Worm (Caenorhabditis elegans): ENCODE data around the gene ZK632.11.

Gene ZK632.11

ce11 chrIII:9818763-9819162 is 9.0 kb upstream of the ZK632.11 start, which contains the start of gene panl-3 (continued):
- TF ChIP-seq ceh-31 (tag; optimal IDR thresholded peaks at IDR 0.05) (peak; percentile 41), tbx-7 (tag; optimal IDR thresholded peaks at IDR 0.05) (no peak), unc-42 (tag; optimal IDR thresholded peaks at IDR 0.05) (no peak), pat-9 (tag; optimal IDR thresholded peaks at IDR 0.05) (no peak), ceh-19 (GFP tag; optimal IDR thresholded peaks at IDR 0.05) (no peak), nhr-232 (tag; optimal IDR thresholded peaks at IDR 0.05) (no peak), ets-4 (tag; optimal IDR thresholded peaks at IDR 0.05) (no peak), T23F11.4 (GFP tag; optimal IDR thresholded peaks at IDR 0.05) (no peak), ahr-1 (tag; optimal IDR thresholded peaks at IDR 0.05) (no peak), ceh-45 (GFP tag; IDR thresholded peaks at IDR 0.05) (no peak), odd-2 (tag; optimal IDR thresholded peaks at IDR 0.05) (no peak), elt-4 (tag; optimal IDR thresholded peaks at IDR 0.05) (no peak), unc-3 (GFP tag; conservative IDR thresholded peaks at IDR 0.05) (no peak), unc-3 (tag; optimal IDR thresholded peaks at IDR 0.05) (no peak), fkh-10 (GFP tag; optimal IDR thresholded peaks at IDR 0.05) (no peak), elt-2 (tag; optimal IDR thresholded peaks at IDR 0.05) (no peak), C38D4.7 (GFP tag; optimal IDR thresholded peaks at IDR 0.05) (no peak), ceh-14 (tag; optimal IDR thresholded peaks at IDR 0.05) (no peak), rnt-1 (tag; optimal IDR thresholded peaks at IDR 0.05) (peak; percentile 14), ztf-16 (tag; optimal IDR thresholded peaks at IDR 0.05) (no peak), hlh-13 (GFP tag; optimal IDR thresholded peaks at IDR 0.05) (no peak), hlh-8 (tag; optimal IDR thresholded peaks at IDR 0.05) (no peak), ceh-18 (tag; optimal IDR thresholded peaks at IDR 0.05) (no peak), lim-6 (tag; optimal IDR thresholded peaks at IDR 0.05) (no peak), syd-9 (tag; optimal IDR thresholded peaks at IDR 0.05) (no peak), sox-2 (GFP tag; IDR thresholded peaks at IDR 0.05) (no peak), sox-4 (tag; optimal IDR thresholded peaks at IDR 0.05) (no peak), Y22D7AL.16 (tag; optimal IDR thresholded peaks at IDR 0.05) (no peak), ama-1 (optimal IDR thresholded peaks at IDR 0.05) (no peak), ceh-22 (tag; optimal IDR thresholded peaks at IDR 0.05) (no peak), ttx-3 (tag; optimal IDR thresholded peaks at IDR 0.05) (no peak), fkh-6 (tag; optimal IDR thresholded peaks at IDR 0.05) (no peak), hlh-6 (tag; optimal IDR thresholded peaks at IDR 0.05) (peak; percentile 42), nhr-11 (tag; optimal IDR thresholded peaks at IDR 0.05) (no peak), sdc-2 (tag; optimal IDR thresholded peaks at IDR 0.05) (no peak), ceh-9 (tag; optimal IDR thresholded peaks at IDR 0.05) (no peak), F13H6.1 (tag; optimal IDR thresholded peaks at IDR 0.05) (no peak), pha-2 (tag; optimal IDR thresholded peaks at IDR 0.05) (no peak), madf-2 (tag; optimal IDR thresholded peaks at IDR 0.05) (no peak), K02D7.2 (tag; optimal IDR thresholded peaks at IDR 0.05) (no peak), pax-1 (tag; optimal IDR thresholded peaks at IDR 0.05) (no peak), eyg-1 (tag; optimal IDR thresholded peaks at IDR 0.05) (no peak)

ce11 chrIII:9822942-9823341 is 4.8 kb upstream of the ZK632.11 start, which contains the start of gene arl-5:
TSS of gene arl-5 (plus strand) at chrIII:9823242.
- no peak for TF ChIP-seq ceh-2 (tag; optimal IDR thresholded peaks at IDR 0.05)
- no peak for TF ChIP-seq T23F11.4 (GFP tag; optimal IDR thresholded peaks at IDR 0.05)

ce11 chrIII:9823748-9824147 is 4.0 kb upstream of the ZK632.11 start:
- no peak for TF ChIP-seq odd-2 (tag; optimal IDR thresholded peaks at IDR 0.05)
- no peak for TF ChIP-seq pat-9 (tag; optimal IDR thresholded peaks at IDR 0.05)
- TF ChIP-seq zip-5 (tag; optimal IDR thresholded peaks at IDR 0.05), result no peak
- TF ChIP-seq hlh-13 (GFP tag; optimal IDR thresholded peaks at IDR 0.05), result no peak
- no peak for TF ChIP-seq ceh-48 (tag; optimal IDR thresholded peaks at IDR 0.05)
- TF ChIP-seq hlh-6 (tag; optimal IDR thresholded peaks at IDR 0.05), result no peak
- no peak for TF ChIP-seq rnt-1 (tag; optimal IDR thresholded peaks at IDR 0.05)
- no peak for TF ChIP-seq K09A11.1 (tag; optimal IDR thresholded peaks at IDR 0.05; ENCODE audit: insufficient read depth)
- TF ChIP-seq nhr-232 (tag; optimal IDR thresholded peaks at IDR 0.05), result no peak
- TF ChIP-seq pax-1 (tag; optimal IDR thresholded peaks at IDR 0.05), result no peak
- TF ChIP-seq ceh-30 (tag; optimal IDR thresholded peaks at IDR 0.05), result no peak
- TF ChIP-seq ets-4 (tag; optimal IDR thresholded peaks at IDR 0.05), result no peak
- no peak for TF ChIP-seq sox-2 (GFP tag; IDR thresholded peaks at IDR 0.05)
- no peak for TF ChIP-seq ama-1 (optimal IDR thresholded peaks at IDR 0.05)
- no peak for TF ChIP-seq Y22D7AL.16 (tag; optimal IDR thresholded peaks at IDR 0.05)
- no peak for TF ChIP-seq gmeb-2 (tag; optimal IDR thresholded peaks at IDR 0.05)
